Fruit fly (Drosophila melanogaster) whole organism: ENCODE results near the gene ImpE1.

Experiments used
- CG8478 ChIP-seq: fragments of >200 bp; optimal IDR thresholded peaks from 2 replicates; lab custom pipeline; 2018; ENCODE audit warnings: inconsistent platforms
- EcR ChIP-seq, 2 experiments: fragments of >200 bp; optimal IDR thresholded peaks; 2 replicates each; lab custom pipeline; 2017; ENCODE audit warnings: missing biosample characterization in 2 of 2, missing genetic modification characterization in 2 of 2, missing genetic modification reagents in 2 of 2
- pan ChIP-seq: fragments of >200 bp; optimal IDR thresholded peaks from 2 replicates; lab custom pipeline; 2017
- psq ChIP-seq: fragments of >200 bp; optimal IDR thresholded peaks from 2 replicates; lab custom pipeline; 2017
- usp ChIP-seq: fragments of >200 bp; optimal IDR thresholded peaks from 2 replicates; lab custom pipeline; 2017; ENCODE audit warnings: missing biosample characterization, missing genetic modification characterization, mixed read lengths

DNA sequence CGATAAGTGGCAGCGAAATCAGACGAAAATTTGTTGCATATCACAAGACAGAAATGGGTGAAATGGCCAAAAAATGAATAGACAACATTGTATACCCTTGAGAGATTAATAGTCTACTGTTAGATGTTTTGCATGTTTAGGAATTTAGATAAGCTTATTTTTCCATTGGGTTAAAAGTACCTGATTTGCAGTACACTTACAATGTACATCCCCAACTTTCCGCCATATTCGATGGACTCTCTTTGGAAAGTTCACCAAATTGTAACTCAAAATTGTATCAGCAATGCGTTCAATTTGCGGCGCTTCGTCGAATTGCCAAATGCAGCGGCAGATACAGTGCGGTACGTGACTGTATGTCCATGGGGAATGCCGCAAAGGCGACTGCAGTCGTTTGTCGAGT is 37.9 kb upstream of the ImpE1 start:
- TF ChIP-seq CG8478 (lab: Kevin White, UChicago) = no peak
- no peak for TF ChIP-seq usp (GFP tag; lab: Kevin White, UChicago)
- TF ChIP-seq psq (lab: Kevin White, UChicago) = no peak
- no peak for TF ChIP-seq pan (lab: Kevin White, UChicago)
- no peak for TF ChIP-seq EcR (GFP tag; optimal IDR thresholded peaks at IDR 0.05; lab: Kevin White, UChicago)
